Fruit fly (Drosophila melanogaster) whole organism, wandering third instar larva: ENCODE data around the gene CG13894.

Source experiments
- Myc ChIP-seq: fragments of >200 bp; optimal IDR thresholded peaks from 2 replicates; lab custom pipeline; 2017
- Sp1 ChIP-seq: fragments of 200-800 bp; sonication (Bioruptor generic); optimal IDR thresholded peaks from 3 replicates; lab custom pipeline; 2019; ENCODE audit warnings: missing biosample characterization, mild to moderate bottlenecking, missing genetic modification characterization, moderate library complexity
- dl ChIP-seq, 2 experiments: fragments of 175-275, 200-275 bp in 1 of 2; fragments of 200-275 bp in 1 of 2; sonication (Bioruptor generic); optimal IDR thresholded peaks; lab custom pipeline; 2018; ENCODE audit warnings: mild to moderate bottlenecking in 2 of 2, missing biosample characterization in 2 of 2, missing genetic modification characterization in 2 of 2, moderate library complexity in 2 of 2; ENCODE audit not compliant: partially characterized antibody in 2 of 2, insufficient read depth in 1 of 2
- dmrt93B ChIP-seq: fragments of 200-800 bp; sonication (Bioruptor generic); optimal IDR thresholded peaks from 2 replicates; lab custom pipeline; 2018; ENCODE audit warnings: missing biosample characterization, mild to moderate bottlenecking, missing genetic modification characterization

DNA sequence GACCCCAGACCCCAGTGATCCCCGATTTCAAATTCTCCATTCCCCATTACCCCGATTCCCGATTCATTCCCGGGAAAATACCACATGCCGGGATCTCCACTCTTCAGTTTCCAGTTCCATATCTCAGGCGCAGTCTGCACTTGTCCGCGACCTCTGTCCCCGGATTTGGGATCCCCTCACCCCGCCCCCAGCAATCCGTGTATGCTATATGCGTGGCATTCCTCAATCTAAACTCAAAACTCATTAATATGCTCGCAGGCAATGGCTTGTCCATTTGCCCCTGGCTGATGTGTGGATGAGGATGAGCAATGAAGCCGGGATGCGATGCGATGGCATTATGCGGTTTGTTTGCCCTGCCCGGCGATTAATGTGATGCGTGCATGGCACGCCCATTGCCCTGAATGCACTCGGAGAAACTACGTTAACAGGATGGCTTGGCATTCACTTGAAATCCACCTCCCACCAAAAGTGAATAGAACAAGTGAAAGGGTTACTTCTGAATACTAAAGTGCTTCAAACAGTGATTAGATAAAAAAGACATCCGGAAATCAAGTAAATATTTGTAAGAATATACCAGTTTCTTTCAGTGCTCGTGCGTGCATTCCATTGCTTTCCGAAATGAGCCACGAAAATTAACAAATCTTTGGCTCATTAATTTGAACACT, 26.7 kb upstream of the CG13894 start:
- TF ChIP-seq dl (GFP tag; optimal IDR thresholded peaks at IDR 0.05; lab: Kevin White, UChicago; ENCODE audit: insufficient read depth in 1 of 2, partially characterized antibody in 2 of 2) (no peak), Sp1 (peak; percentile 82), Myc (no peak), dmrt93B (peak; percentile 62)
